Worm (Caenorhabditis elegans) whole organism, young adult: ENCODE results near the gene adh-1.

ENCODE experiments used
- athp-1 ChIP-seq: sonication (generic microtip); optimal IDR thresholded peaks from 2 replicates; lab custom pipeline; 2017; ENCODE audit warnings: mild to moderate bottlenecking, missing genetic modification characterization, missing compliant biosample characterization
- ceh-100 ChIP-seq: fragments of 200-800 bp; sonication (Bioruptor generic); IDR thresholded peaks from 2 replicates; pipeline ENCODE4 v1.3.6; 2022; ENCODE audit warnings: missing genetic modification reagents, missing genetic modification characterization, missing compliant biosample characterization
- ceh-40 ChIP-seq: fragments of 200-800 bp; sonication (Bioruptor generic); IDR thresholded peaks from 2 replicates; pipeline ENCODE4 v1.3.6; 2022; ENCODE audit warnings: missing genetic modification characterization, missing compliant biosample characterization
- ceh-58 ChIP-seq: fragments of 200-800 bp; sonication (Bioruptor generic); IDR thresholded peaks from 2 replicates; pipeline ENCODE4 v1.3.6; 2022; ENCODE audit warnings: missing genetic modification characterization, missing compliant biosample characterization
- him-1 ChIP-seq: sonication (generic microtip); optimal IDR thresholded peaks from 2 replicates; lab custom pipeline; 2016; ENCODE audit warnings: missing genotype, missing genetic modification reagents, missing genetic modification characterization, missing compliant biosample characterization
- madf-6 ChIP-seq: fragments of 200-800 bp; sonication (Bioruptor generic); IDR thresholded peaks from 2 replicates; pipeline ENCODE4 v1.3.6; 2022; ENCODE audit warnings: missing genetic modification reagents, missing genetic modification characterization, missing compliant biosample characterization
- nhr-90 ChIP-seq: sonication (generic microtip); optimal IDR thresholded peaks from 2 replicates; lab custom pipeline; 2016; ENCODE audit warnings: missing genotype, mild to moderate bottlenecking, missing genetic modification characterization, missing compliant biosample characterization
- rec-8 ChIP-seq, 2 experiments: sonication (generic microtip); optimal IDR thresholded peaks; 2 replicates each; lab custom pipeline; 2016; ENCODE audit warnings: mild to moderate bottlenecking in 2 of 2, missing genetic modification characterization in 2 of 2, missing genetic modification reagents in 2 of 2, missing genotype in 2 of 2, missing biosample characterization in 1 of 2, missing compliant biosample characterization in 1 of 2, moderate library complexity in 1 of 2
- snpc-4 ChIP-seq, 5 experiments: fragments of 150-350 bp in 1 of 5; sonication (generic microtip) in 4 of 5; optimal IDR thresholded peaks; 2 replicates each; lab custom pipeline; 2014 to 2018; ENCODE audit warnings: missing genetic modification characterization in 5 of 5, missing biosample characterization in 3 of 5, antibody characterized with exemption in 2 of 5, mild to moderate bottlenecking in 2 of 5, missing compliant biosample characterization in 2 of 5, missing genotype in 2 of 5, moderate library complexity in 2 of 5, missing genetic modification reagents in 1 of 5
- zfh-2 ChIP-seq: fragments of 200-800 bp; sonication (Bioruptor generic); conservative IDR thresholded peaks from 2 replicates; pipeline ENCODE4 v1.3.6; 2022; ENCODE audit warnings: missing genetic modification reagents, missing genetic modification characterization, missing compliant biosample characterization

- TF ChIP-seq athp-1 (tag; lab: Kevin White, UChicago) (no peak), him-1 (tag; lab: Kevin White, UChicago) (no peak), snpc-4 (GFP tag; optimal IDR thresholded peaks at IDR 0.05; lab: Kevin White, UChicago) (no peak), snpc-4 (tag; optimal IDR thresholded peaks at IDR 0.05; lab: Kevin White, UChicago) (no peak), ceh-58 (GFP tag; lab: Robert Waterston, UW) (no peak), ceh-100 (GFP tag; lab: Robert Waterston, UW) (no peak), madf-6 (GFP tag; lab: Robert Waterston, UW) (no peak), rec-8 (tag; optimal IDR thresholded peaks at IDR 0.05; lab: Kevin White, UChicago) (no peak), zfh-2 (GFP tag; lab: Robert Waterston, UW) (no peak), nhr-90 (no peak), ceh-40 (GFP tag; lab: Robert Waterston, UW) (no peak)
Measured at ce11 chrV:11901260-11901659, 13.2 kb downstream of the adh-1 start.
